Worm (Caenorhabditis elegans) whole organism, early embryonic: Measurements from ENCODE around the gene srx-47.

Experiments used
- F13C5.2 ChIP-seq: sonication (generic microtip); optimal IDR thresholded peaks from 2 replicates; lab custom pipeline; 2017; ENCODE audit warnings: mild to moderate bottlenecking, missing genetic modification characterization, inconsistent platforms, missing compliant biosample characterization
- ama-1 ChIP-seq: fragments of 150-350 bp; optimal IDR thresholded peaks from 2 replicates; lab custom pipeline; 2014
- ceh-36 ChIP-seq: sonication (generic microtip); optimal IDR thresholded peaks from 2 replicates; lab custom pipeline; 2016; ENCODE audit warnings: missing genetic modification characterization, inconsistent platforms, missing compliant biosample characterization
- flt-1 ChIP-seq: fragments of 200-800 bp; sonication (Bioruptor generic); IDR thresholded peaks from 2 replicates; pipeline ENCODE4 v1.3.6; 2022; ENCODE audit warnings: missing genetic modification characterization, missing compliant biosample characterization
- hmg-4 ChIP-seq: fragments of 200-800 bp; sonication (Bioruptor generic); optimal IDR thresholded peaks from 2 replicates; lab custom pipeline; 2018; ENCODE audit warnings: mild to moderate bottlenecking, missing genetic modification characterization, missing compliant biosample characterization
- hnd-1 ChIP-seq: sonication (generic microtip); optimal IDR thresholded peaks from 2 replicates; lab custom pipeline; 2016; ENCODE audit warnings: missing genetic modification characterization, missing compliant biosample characterization
- scrt-1 ChIP-seq: fragments of 200-800 bp; sonication (Bioruptor generic); IDR thresholded peaks from 2 replicates; pipeline ENCODE4 v1.3.6; 2022; ENCODE audit warnings: missing genetic modification characterization, missing compliant biosample characterization
- tbx-11 ChIP-seq: fragments of 200-800 bp; sonication (Bioruptor generic); IDR thresholded peaks from 2 replicates; pipeline ENCODE4 v1.3.6; 2022; ENCODE audit warnings: missing genetic modification characterization, missing compliant biosample characterization

ce11 chrV:9386143-9386542 is 36.4 kb downstream of the srx-47 start, which contains the start of gene hum-2:
- TF ChIP-seq ama-1 (lab: Kevin White, UChicago) (no peak), flt-1 (GFP tag; lab: Robert Waterston, UW) (no peak), ceh-36 (tag; lab: Kevin White, UChicago) (no peak), scrt-1 (GFP tag; lab: Robert Waterston, UW) (no peak), F13C5.2 (tag; lab: Kevin White, UChicago) (no peak), tbx-11 (GFP tag; lab: Robert Waterston, UW) (no peak), hnd-1 (tag; lab: Kevin White, UChicago) (no peak), hmg-4 (GFP tag; lab: Kevin White, UChicago) (no peak)
